Fruit fly (Drosophila melanogaster) whole organism, pupa: ENCODE results near the gene GckIII.

ENCODE experiments used
- CG13204 ChIP-seq: fragments of 200-800 bp; sonication (Bioruptor generic); optimal IDR thresholded peaks from 2 replicates; lab custom pipeline; 2018; ENCODE audit warnings: missing biosample characterization, mild to moderate bottlenecking, missing genetic modification characterization, moderate library complexity
- CG8301 ChIP-seq: fragments of 200-800 bp; sonication (Bioruptor generic); optimal IDR thresholded peaks from 2 replicates; lab custom pipeline; 2018; ENCODE audit warnings: missing biosample characterization, mild to moderate bottlenecking, missing genetic modification characterization
- D1 ChIP-seq: fragments of 200-800 bp; sonication (Bioruptor generic); optimal IDR thresholded peaks from 2 replicates; lab custom pipeline; 2018; ENCODE audit warnings: missing biosample characterization, mild to moderate bottlenecking, missing genetic modification characterization, moderate library complexity
- Pif1A ChIP-seq: fragments of 200-800 bp; sonication (Bioruptor generic); optimal IDR thresholded peaks from 3 replicates; lab custom pipeline; 2016; ENCODE audit warnings: missing biosample characterization, missing genetic modification characterization
- fd96Ca ChIP-seq: fragments of 200-800 bp; sonication (Bioruptor generic); IDR thresholded peaks from 3 replicates; pipeline ENCODE4 v1.3.6; 2022; ENCODE audit warnings: missing biosample characterization, missing genetic modification characterization

- TF ChIP-seq fd96Ca (GFP tag; lab: Robert Waterston, UW) (no peak), CG8301 (tag; lab: Kevin White, UChicago) (no peak), CG13204 (GFP tag; lab: Kevin White, UChicago) (no peak), Pif1A (no peak), D1 (tag; lab: Kevin White, UChicago) (no peak)
These were observed 2.8 kb upstream of the GckIII start for dm6 chr3R:17082471-17082870.
